Fruit fly (Drosophila melanogaster) whole organism, adult: Measurements from ENCODE around the gene CG13639.

Experiments
- CG12768 ChIP-seq: fragments of 200-800 bp; sonication (Bioruptor generic); optimal IDR thresholded peaks from 2 replicates; lab custom pipeline; 2017; ENCODE audit warnings: missing biosample characterization, missing genetic modification characterization, mild to moderate bottlenecking, moderate library complexity, missing genetic modification reagents
- CG14711 ChIP-seq: fragments of 200-800 bp; sonication (Bioruptor generic); optimal IDR thresholded peaks from 2 replicates; lab custom pipeline; 2018; ENCODE audit warnings: missing biosample characterization, mild to moderate bottlenecking, missing genetic modification characterization, moderate library complexity
- CG1620 ChIP-seq: fragments of 200-800 bp; sonication (Bioruptor generic); optimal IDR thresholded peaks from 2 replicates; lab custom pipeline; 2016; ENCODE audit warnings: missing biosample characterization, missing genetic modification characterization
- CG33017 ChIP-seq: fragments of 200-800 bp; sonication (Bioruptor generic); optimal IDR thresholded peaks from 2 replicates; lab custom pipeline; 2018; ENCODE audit warnings: missing biosample characterization, mild to moderate bottlenecking, missing genetic modification characterization, moderate library complexity
- Clk ChIP-seq: fragments of 200-800 bp; sonication (Bioruptor generic); optimal IDR thresholded peaks from 2 replicates; lab custom pipeline; 2017; ENCODE audit warnings: missing biosample characterization, missing genetic modification characterization
- Crg-1 ChIP-seq: fragments of 200-800 bp; sonication (Bioruptor generic); optimal IDR thresholded peaks from 2 replicates; lab custom pipeline; 2016; ENCODE audit warnings: missing biosample characterization, missing genetic modification characterization
- Hr96 ChIP-seq: fragments of 200-800 bp; sonication (Bioruptor generic); optimal IDR thresholded peaks from 2 replicates; lab custom pipeline; 2016; ENCODE audit warnings: missing biosample characterization, missing genetic modification characterization
- bab1 ChIP-seq: fragments of 200-800 bp; sonication (Bioruptor generic); optimal IDR thresholded peaks from 3 replicates; lab custom pipeline; 2019; ENCODE audit warnings: missing biosample characterization, mild to moderate bottlenecking, missing genetic modification characterization, moderate library complexity
- cic ChIP-seq: fragments of 200-800 bp; sonication (Bioruptor generic); optimal IDR thresholded peaks from 2 replicates; lab custom pipeline; 2017; ENCODE audit warnings: missing biosample characterization, mild to moderate bottlenecking, missing genetic modification characterization, moderate library complexity
- cnc ChIP-seq, 2 experiments: fragments of >200 bp; optimal IDR thresholded peaks; 2 replicates each; lab custom pipeline; 2017
- kay ChIP-seq: fragments of 200-800 bp; sonication (Bioruptor generic); peaks from one replicate; lab custom pipeline; 2016; ENCODE audit warnings: missing biosample characterization, missing genetic modification characterization, borderline replicate concordance
- ovo ChIP-seq: fragments of 200-800 bp; sonication (Bioruptor generic); optimal IDR thresholded peaks from 2 replicates; lab custom pipeline; 2016; ENCODE audit warnings: missing biosample characterization, missing genetic modification characterization
- pad ChIP-seq: fragments of 200-800 bp; sonication (Bioruptor generic); optimal IDR thresholded peaks from 3 replicates; lab custom pipeline; 2017; ENCODE audit warnings: missing biosample characterization, missing genetic modification characterization, mild to moderate bottlenecking, moderate library complexity, missing genetic modification reagents
- tj ChIP-seq: fragments of 200-800 bp; sonication (Bioruptor generic); optimal IDR thresholded peaks from 3 replicates; lab custom pipeline; 2017; ENCODE audit warnings: missing biosample characterization, mild to moderate bottlenecking, missing genetic modification characterization, moderate library complexity

- TF ChIP-seq kay (GFP tag; lab: Kevin White, UChicago) (no peak), pad (no peak), Clk (GFP tag; lab: Kevin White, UChicago) (no peak), tj (GFP tag; lab: Kevin White, UChicago) (peak; percentile 46), ovo (GFP tag; lab: Kevin White, UChicago) (no peak), CG1620 (GFP tag; lab: Kevin White, UChicago) (no peak), cnc (optimal IDR thresholded peaks at IDR 0.05; lab: Kevin White, UChicago) (no peak), CG12768 (GFP tag; lab: Kevin White, UChicago) (no peak), CG33017 (no peak), bab1 (GFP tag; lab: Kevin White, UChicago) (no peak), CG14711 (tag; lab: Kevin White, UChicago) (no peak), cic (GFP tag; lab: Kevin White, UChicago) (no peak), Hr96 (GFP tag; lab: Kevin White, UChicago) (no peak), Crg-1 (GFP tag; lab: Kevin White, UChicago) (no peak)
Measured at dm6 chr3R:24876843-24877457, 16.8 kb upstream of the CG13639 start, which contains the start of the genes CG11089 and CG31381.
